Fruit fly (Drosophila melanogaster) whole organism, wandering third instar larva: Measurements from ENCODE around the gene CG5849.

ENCODE experiments used
- Abd-B ChIP-seq: fragments of >200 bp; optimal IDR thresholded peaks from 2 replicates; lab custom pipeline; 2017; ENCODE audit warnings: missing biosample characterization, missing genetic modification characterization
- Dfd ChIP-seq: fragments of >200 bp; optimal IDR thresholded peaks from 2 replicates; lab custom pipeline; 2017; ENCODE audit warnings: missing biosample characterization, missing genetic modification characterization
- br ChIP-seq: fragments of 200-800 bp; sonication (Bioruptor generic); optimal IDR thresholded peaks from 2 replicates; lab custom pipeline; 2016; ENCODE audit warnings: missing biosample characterization, missing genetic modification characterization
- dl ChIP-seq, 2 experiments: fragments of 175-275, 200-275 bp in 1 of 2; fragments of 200-275 bp in 1 of 2; sonication (Bioruptor generic); optimal IDR thresholded peaks; lab custom pipeline; 2018; ENCODE audit warnings: mild to moderate bottlenecking in 2 of 2, missing biosample characterization in 2 of 2, missing genetic modification characterization in 2 of 2, moderate library complexity in 2 of 2; ENCODE audit not compliant: partially characterized antibody in 2 of 2, insufficient read depth in 1 of 2
- dmrt93B ChIP-seq: fragments of 200-800 bp; sonication (Bioruptor generic); optimal IDR thresholded peaks from 2 replicates; lab custom pipeline; 2018; ENCODE audit warnings: missing biosample characterization, mild to moderate bottlenecking, missing genetic modification characterization
- foxo ChIP-seq, 2 experiments: fragments of 200-800 bp; sonication (Bioruptor generic); optimal IDR thresholded peaks; 2 replicates in 1 of 2; 3 replicates in 1 of 2; lab custom pipeline; 2016 to 2017; ENCODE audit warnings: missing biosample characterization in 2 of 2, missing genetic modification characterization in 2 of 2
- fru ChIP-seq: fragments of 200-800 bp; sonication (Bioruptor generic); optimal IDR thresholded peaks from 3 replicates; lab custom pipeline; 2016; ENCODE audit warnings: missing biosample characterization, mild to moderate bottlenecking, missing genetic modification characterization
- h ChIP-seq: fragments of 200-800 bp; sonication (Bioruptor generic); optimal IDR thresholded peaks from 3 replicates; lab custom pipeline; 2016; ENCODE audit warnings: missing biosample characterization, mild to moderate bottlenecking, missing genetic modification characterization
- pan ChIP-seq: fragments of >200 bp; optimal IDR thresholded peaks from 2 replicates; lab custom pipeline; 2017
- rgr ChIP-seq: fragments of 200-800 bp; sonication (Bioruptor generic); optimal IDR thresholded peaks from 3 replicates; lab custom pipeline; 2016; ENCODE audit warnings: missing biosample characterization, mild to moderate bottlenecking, missing genetic modification characterization
- woc ChIP-seq: sonication (Bioruptor generic); optimal IDR thresholded peaks from 2 replicates; lab custom pipeline; 2016; ENCODE audit warnings: missing biosample characterization, mild to moderate bottlenecking, missing genetic modification characterization

dm6 chr3R:21691114-21691513 is 48.8 kb upstream of the CG5849 start:
- TF ChIP-seq h (GFP tag; lab: Kevin White, UChicago) (no peak), woc (GFP tag; lab: Kevin White, UChicago) (no peak), fru (GFP tag; lab: Kevin White, UChicago) (no peak), pan (no peak), br (no peak), Abd-B (GFP tag; lab: Kevin White, UChicago) (no peak), dmrt93B (GFP tag; lab: Kevin White, UChicago) (no peak), rgr (GFP tag; lab: Kevin White, UChicago) (no peak), dl (GFP tag; optimal IDR thresholded peaks at IDR 0.05; lab: Kevin White, UChicago; ENCODE audit: insufficient read depth in 1 of 2, partially characterized antibody in 2 of 2) (no peak), Dfd (GFP tag; lab: Kevin White, UChicago) (no peak), foxo (GFP tag; optimal IDR thresholded peaks at IDR 0.05; lab: Kevin White, UChicago) (no peak)
